Worm (Caenorhabditis elegans): ENCODE data around the gene frpr-8.
A peak's percentile ranks its signal among the peaks of the same experiment; 100 is the strongest.

The frpr-8 gene

DNA sequence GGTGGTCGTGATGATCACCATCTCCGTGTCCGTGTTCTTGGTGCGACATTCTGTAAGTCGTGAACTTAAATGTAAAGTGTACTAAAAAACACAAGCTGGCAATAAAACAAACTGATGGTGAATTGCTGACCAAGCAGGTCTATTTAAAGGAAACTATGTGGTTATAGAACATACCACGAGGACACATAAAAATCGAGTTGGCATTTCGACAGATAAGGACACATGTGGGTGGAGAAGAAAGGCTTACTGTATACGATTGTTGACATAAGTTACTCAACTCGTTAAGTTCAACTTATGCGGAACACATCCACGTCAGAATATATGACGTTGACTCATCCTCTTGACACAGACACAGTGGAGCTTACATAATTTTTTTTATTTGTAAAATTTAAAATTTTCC lies 21.2 kb downstream of the frpr-8 start, which contains the start of gene F53A9.8 (continued):
- TF ChIP-seq unc-130 (GFP tag; optimal IDR thresholded peaks at IDR 0.05) (no peak), cey-2 (tag; optimal IDR thresholded peaks at IDR 0.05; ENCODE audit: borderline replicate concordance, insufficient read depth) (no peak), dve-1 (tag; optimal IDR thresholded peaks at IDR 0.05; ENCODE audit: insufficient read depth) (peak; percentile 83), F49E8.2 (tag; optimal IDR thresholded peaks at IDR 0.05; ENCODE audit: borderline replicate concordance) (no peak), aly-2 (tag; optimal IDR thresholded peaks at IDR 0.05) (no peak), F26F4.8 (GFP tag; conservative IDR thresholded peaks at IDR 0.05) (no peak), hmg-1.1 (GFP tag; IDR thresholded peaks at IDR 0.05) (no peak), lin-15B (tag; optimal IDR thresholded peaks at IDR 0.05) (no peak), nhr-25 (tag; optimal IDR thresholded peaks at IDR 0.05; ENCODE audit: borderline replicate concordance, insufficient read depth) (no peak), dmd-8 (GFP tag; IDR thresholded peaks at IDR 0.05) (no peak), saeg-2 (GFP tag; IDR thresholded peaks at IDR 0.05) (no peak), ZK546.5 (tag; optimal IDR thresholded peaks at IDR 0.05) (no peak), mxl-2 (GFP tag; conservative IDR thresholded peaks at IDR 0.05) (no peak), dmd-6 (GFP tag; IDR thresholded peaks at IDR 0.05) (peak; percentile 50), Y105C5A.15 (GFP tag; IDR thresholded peaks at IDR 0.05) (0 out of 2 replicates have a peak, but pooled peaks have one; percentile 20), pqm-1 (tag; optimal IDR thresholded peaks at IDR 0.05) (peak; percentile 42), zag-1 (tag; optimal IDR thresholded peaks at IDR 0.05) (no peak), madf-9 (GFP tag; conservative IDR thresholded peaks at IDR 0.05) (no peak), nhr-10 (tag; optimal IDR thresholded peaks at IDR 0.05) (no peak), ceh-20 (GFP tag; IDR thresholded peaks at IDR 0.05) (no peak), set-16 (GFP tag; IDR thresholded peaks at IDR 0.05) (no peak), lin-29 (GFP tag; IDR thresholded peaks at IDR 0.05) (no peak), ztf-7 (tag; optimal IDR thresholded peaks at IDR 0.05) (no peak), pha-4 (GFP tag; IDR thresholded peaks at IDR 0.05) (no peak), pha-4 (tag; optimal IDR thresholded peaks at IDR 0.05) (no peak), rbr-2 (tag; optimal IDR thresholded peaks at IDR 0.05) (no peak), nhr-41 (GFP tag; IDR thresholded peaks at IDR 0.05) (no peak), hlh-30 (tag; optimal IDR thresholded peaks at IDR 0.05; ENCODE audit: insufficient read depth) (no peak), lin-1 (GFP tag; IDR thresholded peaks at IDR 0.05) (no peak), php-3 (GFP tag; IDR thresholded peaks at IDR 0.05) (peak; percentile 88), lim-7 (GFP tag; IDR thresholded peaks at IDR 0.05) (no peak), ZK337.2 (GFP tag; IDR thresholded peaks at IDR 0.05) (no peak), R02D3.7 (tag; optimal IDR thresholded peaks at IDR 0.05) (no peak), daf-19 (GFP tag; conservative IDR thresholded peaks at IDR 0.05) (no peak), lin-13 (GFP tag; optimal IDR thresholded peaks at IDR 0.05) (no peak), arid-1 (GFP tag; conservative IDR thresholded peaks at IDR 0.05) (no peak), T20F7.1 (GFP tag; optimal IDR thresholded peaks at IDR 0.05) (no peak), zip-2 (tag; optimal IDR thresholded peaks at IDR 0.05) (no peak), daf-12 (tag; optimal IDR thresholded peaks at IDR 0.05) (no peak), hlh-11 (tag; optimal IDR thresholded peaks at IDR 0.05) (peak; percentile 48), mdl-1 (tag; optimal IDR thresholded peaks at IDR 0.05) (peak in 1 of 2 experiments; percentile 43), ceh-44 (GFP tag; IDR thresholded peaks at IDR 0.05) (no peak), aha-1 (tag) (no peak), madf-5 (GFP tag; IDR thresholded peaks at IDR 0.05) (no peak), fos-1 (tag; optimal IDR thresholded peaks at IDR 0.05) (no peak), tag-97 (GFP tag; IDR thresholded peaks at IDR 0.05) (no peak), attf-4 (tag; optimal IDR thresholded peaks at IDR 0.05) (no peak), Y48G9A.11 (GFP tag; IDR thresholded peaks at IDR 0.05) (no peak), unc-39 (tag; optimal IDR thresholded peaks at IDR 0.05) (no peak), fkh-10 (GFP tag; optimal IDR thresholded peaks at IDR 0.05) (no peak), egl-27 (tag; optimal IDR thresholded peaks at IDR 0.05) (no peak), mep-1 (tag; optimal IDR thresholded peaks at IDR 0.05) (no peak)
